Fruit fly (Drosophila melanogaster): ENCODE data around the gene CG2126.

The CG2126 gene

DNA sequence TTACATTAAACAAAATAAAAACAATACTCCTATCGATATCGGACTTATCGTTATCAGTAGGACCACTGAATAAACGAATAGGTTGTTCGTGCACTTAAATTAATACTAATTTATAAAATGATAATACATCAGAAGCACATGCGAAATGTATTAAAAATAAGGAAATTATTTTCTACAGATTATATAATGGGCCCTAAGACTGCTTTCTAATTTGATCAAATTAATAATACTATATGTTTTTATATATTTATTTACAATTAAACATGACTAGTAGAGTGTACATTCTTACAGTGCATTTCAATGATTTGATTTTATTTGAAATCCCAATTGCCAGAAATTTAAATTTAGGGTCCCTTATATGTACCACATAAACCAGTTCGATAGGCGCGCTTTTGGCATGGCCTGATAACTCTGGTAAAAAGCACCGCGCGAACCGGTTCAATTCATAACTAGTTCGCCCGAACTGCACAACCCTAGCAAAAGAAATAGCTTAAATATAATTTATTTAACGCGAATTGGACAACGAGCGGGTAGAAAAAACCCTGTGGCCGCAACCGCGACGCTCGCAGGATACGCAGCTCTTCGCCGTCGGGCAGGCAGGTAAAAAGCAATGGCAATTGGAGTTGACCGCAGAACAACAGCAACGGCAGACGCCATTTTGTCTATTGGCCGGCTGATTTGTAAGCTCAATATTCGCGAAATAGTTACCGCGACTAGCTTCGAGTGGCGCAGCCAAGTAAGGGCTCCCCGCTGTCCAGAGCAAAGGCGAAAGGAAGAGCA, at the start of gene CG2126, which contains the start of gene faf:
TSS of gene CG2126 (minus strand) at position 70 of the 780 bp plus-strand sequence.
TSS of gene faf (plus strand) at position 438 of the 780 bp plus-strand sequence.
- no peak for TF ChIP-seq CG8478 (optimal IDR thresholded peaks at IDR 0.05)
- TF ChIP-seq Dll (optimal IDR thresholded peaks at IDR 0.05), result no peak
- TF ChIP-seq usp (GFP tag; optimal IDR thresholded peaks at IDR 0.05), result no peak
- no peak for TF ChIP-seq pan (optimal IDR thresholded peaks at IDR 0.05)
- TF ChIP-seq EcR (GFP tag; optimal IDR thresholded peaks at IDR 0.05), result no peak
- TF ChIP-seq psq (optimal IDR thresholded peaks at IDR 0.05), result no peak

DNA sequence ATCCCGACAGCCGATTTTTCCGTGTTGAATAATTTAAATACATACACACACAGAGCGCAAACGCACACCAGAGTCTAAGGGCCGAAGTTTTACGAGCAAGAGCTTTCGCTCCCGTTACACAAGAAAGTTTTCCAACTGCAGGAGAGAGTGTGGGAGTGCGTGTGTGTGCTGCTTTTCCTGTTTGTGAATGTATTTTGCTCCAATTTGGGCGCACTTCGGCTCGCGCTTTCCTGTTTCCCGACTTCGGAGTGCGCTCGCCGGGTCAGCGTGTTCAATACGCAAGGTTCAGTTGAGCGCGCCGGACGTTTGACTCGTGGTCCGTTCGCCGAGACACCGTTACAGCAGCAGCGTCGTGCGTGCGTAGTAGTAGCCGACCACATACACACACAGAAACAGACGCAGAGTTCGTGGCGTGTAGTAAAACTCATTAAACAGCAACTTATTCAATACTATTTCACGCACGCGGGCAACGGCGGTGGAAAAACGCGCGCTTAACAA, 49.2 kb upstream of the CG2126 start:
- TF ChIP-seq pan (optimal IDR thresholded peaks at IDR 0.05) (no peak), EcR (GFP tag; optimal IDR thresholded peaks at IDR 0.05) (no peak), usp (GFP tag; optimal IDR thresholded peaks at IDR 0.05) (no peak), psq (optimal IDR thresholded peaks at IDR 0.05) (no peak), CG8478 (optimal IDR thresholded peaks at IDR 0.05) (no peak)

DNA sequence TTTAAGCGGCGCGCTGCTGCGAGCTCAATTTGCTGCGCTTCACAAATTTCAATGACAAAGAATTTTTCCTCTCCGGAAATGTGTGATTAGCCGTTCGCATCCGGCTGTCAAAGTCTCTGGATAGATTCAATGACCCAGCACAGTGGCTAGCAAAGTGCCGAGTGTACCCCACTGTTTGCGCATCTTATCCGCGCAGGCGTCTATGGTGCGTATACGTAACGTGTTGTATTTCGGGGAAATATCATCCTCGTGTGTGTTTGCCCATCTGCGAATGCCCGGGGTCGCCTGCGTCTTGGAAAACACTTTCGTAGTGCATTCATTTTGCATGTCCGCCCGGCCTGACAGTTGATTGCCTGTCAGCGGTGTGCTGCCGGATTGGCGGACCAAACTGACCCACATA, 47.7 kb upstream of the CG2126 start:
- TF ChIP-seq EcR (GFP tag; optimal IDR thresholded peaks at IDR 0.05) (no peak), psq (optimal IDR thresholded peaks at IDR 0.05) (no peak), pan (optimal IDR thresholded peaks at IDR 0.05) (no peak), CG8478 (optimal IDR thresholded peaks at IDR 0.05) (no peak), Dll (optimal IDR thresholded peaks at IDR 0.05) (no peak), usp (GFP tag; optimal IDR thresholded peaks at IDR 0.05) (no peak)

DNA sequence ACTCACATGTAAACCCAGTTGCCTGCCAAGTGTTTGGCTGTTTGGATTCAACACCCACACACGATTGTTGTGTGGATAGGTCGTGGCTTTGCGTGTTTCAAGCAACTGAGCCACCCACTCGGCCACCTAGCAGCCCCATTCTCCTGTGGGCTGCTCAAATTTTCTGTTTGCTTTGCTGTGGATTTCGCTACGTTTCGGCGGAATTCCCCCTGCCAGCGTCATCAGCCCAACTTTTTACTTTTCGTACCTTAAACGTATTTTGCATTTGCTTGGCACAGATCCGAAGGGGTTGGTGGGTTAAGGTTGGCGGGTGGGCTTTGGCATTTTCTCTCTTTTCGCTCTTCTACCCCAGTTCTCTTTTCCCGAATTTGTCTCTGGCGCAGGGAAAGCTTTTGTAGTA, 46.0 kb upstream of the CG2126 start:
- no peak for TF ChIP-seq Dll (optimal IDR thresholded peaks at IDR 0.05)
- no peak for TF ChIP-seq usp (GFP tag; optimal IDR thresholded peaks at IDR 0.05)
- TF ChIP-seq pan (optimal IDR thresholded peaks at IDR 0.05), result no peak

DNA sequence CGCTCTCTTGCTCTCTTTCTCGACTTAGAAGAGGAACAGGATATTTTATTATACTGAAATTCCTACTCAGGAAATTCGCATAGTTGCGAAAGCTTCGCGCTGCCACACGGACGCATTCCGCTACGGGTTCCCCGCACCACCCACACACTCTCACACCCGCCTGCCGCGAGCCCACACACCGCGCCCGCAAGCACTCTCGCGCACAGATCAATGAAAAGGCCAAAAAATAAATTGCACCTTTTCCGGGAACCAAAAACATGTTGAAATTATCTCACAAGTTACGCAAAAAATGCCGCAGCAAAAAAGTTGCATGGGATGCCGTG, 36.5 kb upstream of the CG2126 start:
- TF ChIP-seq Dll (optimal IDR thresholded peaks at IDR 0.05) (no peak), usp (GFP tag; optimal IDR thresholded peaks at IDR 0.05) (no peak), EcR (GFP tag; optimal IDR thresholded peaks at IDR 0.05) (no peak), psq (optimal IDR thresholded peaks at IDR 0.05) (no peak), pan (optimal IDR thresholded peaks at IDR 0.05) (no peak)

DNA sequence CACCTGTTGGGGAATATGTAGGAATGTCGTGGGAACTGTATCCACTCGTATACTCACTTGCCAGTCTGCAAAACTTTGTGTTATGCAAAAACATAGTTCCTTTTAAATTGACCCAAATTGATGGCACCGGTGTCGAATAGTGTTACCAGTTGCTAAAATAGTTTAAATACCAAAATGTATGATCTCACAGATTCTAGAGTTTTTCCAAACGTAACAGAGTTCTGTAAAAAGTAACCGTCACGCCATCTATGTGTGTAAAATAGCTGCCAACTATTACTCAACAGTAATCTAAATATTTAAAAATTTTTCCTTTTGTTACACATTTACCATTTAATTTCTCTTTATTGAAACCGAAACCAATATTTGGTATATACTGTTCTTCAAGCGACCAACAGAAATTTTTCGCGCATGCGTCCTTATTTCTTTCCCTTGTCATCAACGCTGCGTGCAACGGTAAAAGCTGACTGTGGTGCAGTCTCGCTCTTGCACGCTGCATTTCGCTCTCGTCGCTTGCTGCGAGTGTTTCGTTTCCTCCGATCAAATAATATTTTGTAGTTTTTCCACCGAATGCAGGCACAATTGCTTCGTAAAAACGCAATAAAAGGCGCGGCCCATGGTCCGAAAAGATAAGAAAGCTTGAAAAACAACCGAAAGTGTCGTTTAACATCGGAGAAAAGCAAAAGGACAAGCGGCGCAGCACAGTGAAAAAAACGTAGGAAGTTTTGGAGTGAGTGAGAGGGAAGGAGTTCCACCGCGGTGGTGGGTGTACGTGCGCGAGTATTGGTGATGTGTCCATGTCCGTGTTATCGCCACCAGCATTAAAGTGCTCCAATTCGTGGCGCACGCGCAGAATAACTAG, 35.9 kb upstream of the CG2126 start, which contains the start of the genes FeCH and RhoGAP100F:
TSS of gene FeCH (minus strand) at position 180 of the 859 bp plus-strand sequence.
TSS of gene RhoGAP100F (plus strand) at position 493 of the 859 bp plus-strand sequence.
- no peak for TF ChIP-seq usp (GFP tag; optimal IDR thresholded peaks at IDR 0.05)

DNA sequence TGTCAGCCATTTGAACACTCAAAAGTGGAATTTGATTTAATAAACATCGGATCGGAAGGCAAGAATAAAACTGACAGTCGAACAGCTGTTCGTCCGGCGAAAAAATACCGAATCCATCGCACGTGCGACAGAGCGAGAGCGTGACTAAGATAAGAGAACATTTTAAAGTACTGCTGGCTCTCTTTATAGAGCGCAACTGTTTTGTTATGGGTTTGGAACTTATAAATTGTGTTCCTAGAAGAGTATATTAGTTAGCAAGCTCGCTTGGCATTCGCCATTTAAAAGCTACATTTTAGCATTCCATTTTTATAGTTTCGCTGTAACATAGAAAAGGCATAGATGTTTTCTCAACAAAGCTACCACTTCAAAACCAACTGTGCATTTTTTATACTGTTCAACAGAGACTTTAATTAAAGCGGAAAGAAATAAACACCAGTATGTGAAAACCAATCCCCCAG, 33.6 kb upstream of the CG2126 start, which contains the start of gene Rift:
TSS of gene Rift (minus strand) at position 114 of the 458 bp plus-strand sequence.
- no peak for TF ChIP-seq EcR (GFP tag; optimal IDR thresholded peaks at IDR 0.05)
- no peak for TF ChIP-seq Dll (optimal IDR thresholded peaks at IDR 0.05)
- no peak for TF ChIP-seq psq (optimal IDR thresholded peaks at IDR 0.05)
- no peak for TF ChIP-seq pan (optimal IDR thresholded peaks at IDR 0.05)
- TF ChIP-seq usp (GFP tag; optimal IDR thresholded peaks at IDR 0.05), result no peak
- no peak for TF ChIP-seq CG8478 (optimal IDR thresholded peaks at IDR 0.05)

DNA sequence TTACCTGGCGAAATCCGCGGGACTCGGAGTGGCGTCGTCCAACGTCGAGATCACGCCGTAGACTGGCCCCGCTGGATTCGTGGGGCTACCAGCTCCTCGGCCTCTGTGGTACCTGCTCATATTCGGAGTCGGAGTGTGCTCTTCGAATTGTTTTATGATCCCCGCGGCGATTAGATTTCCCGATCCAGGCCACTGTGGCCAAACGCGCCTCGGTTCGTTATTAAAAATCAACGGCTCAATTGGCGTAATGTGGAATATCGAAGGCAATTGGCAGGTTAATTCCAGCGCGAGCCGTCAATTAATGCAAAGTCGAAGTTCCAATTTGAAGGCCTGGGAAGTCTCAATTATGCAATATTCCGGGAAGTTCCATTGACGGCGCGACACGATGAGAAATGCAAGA, 33.2 kb upstream of the CG2126 start:
- TF ChIP-seq EcR (GFP tag; optimal IDR thresholded peaks at IDR 0.05) (no peak), pan (optimal IDR thresholded peaks at IDR 0.05) (no peak), usp (GFP tag; optimal IDR thresholded peaks at IDR 0.05) (no peak), CG8478 (optimal IDR thresholded peaks at IDR 0.05) (no peak), psq (optimal IDR thresholded peaks at IDR 0.05) (no peak), Dll (optimal IDR thresholded peaks at IDR 0.05) (peak; percentile 9)

DNA sequence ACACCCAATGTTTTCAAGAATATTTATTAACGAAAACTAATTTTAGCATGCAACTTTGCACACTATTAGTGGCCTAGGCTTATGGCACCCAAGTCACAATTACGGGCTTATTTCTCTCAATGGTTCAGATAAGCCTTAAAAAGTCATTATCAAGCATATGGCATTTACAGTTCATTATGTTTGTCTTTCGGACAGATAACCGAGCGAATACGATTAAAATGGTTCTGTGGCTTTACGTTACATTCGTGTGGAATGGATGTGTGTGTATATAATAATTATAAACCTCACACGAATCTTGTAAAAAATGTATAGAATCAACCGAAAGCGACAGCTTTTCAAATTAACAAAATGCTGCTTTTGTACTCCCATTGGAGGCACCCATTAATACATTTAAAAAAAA, 32.1 kb upstream of the CG2126 start:
- no peak for TF ChIP-seq CG8478 (optimal IDR thresholded peaks at IDR 0.05)

DNA sequence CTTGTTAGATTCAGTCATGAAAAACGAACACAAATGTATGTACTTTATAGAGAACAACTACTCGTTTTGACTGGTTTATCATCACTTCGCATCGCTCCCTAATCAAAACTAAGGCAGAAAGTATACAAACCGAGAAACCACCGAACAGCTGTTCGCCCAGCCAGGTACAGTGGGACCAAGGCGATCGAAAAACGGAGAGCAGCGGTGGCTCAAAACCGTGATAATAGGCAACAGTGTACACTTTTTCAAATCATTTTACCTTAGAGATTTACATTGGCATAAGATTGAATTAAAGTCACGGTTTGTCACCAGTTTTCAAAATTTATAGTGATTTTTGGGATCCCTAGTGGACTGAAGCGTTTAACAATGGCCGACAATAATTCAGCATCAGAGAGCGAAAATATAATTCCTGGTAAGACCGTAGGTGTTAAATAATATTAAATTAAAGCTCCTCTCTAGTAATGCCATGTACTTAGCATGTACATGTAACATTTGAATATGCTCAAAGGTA, 28.8 kb upstream of the CG2126 start, which contains the start of the genes CG42233 and CG1971:
TSS of gene CG42233 (minus strand) at position 51 of the 511 bp plus-strand sequence.
TSS of gene CG1971 (plus strand) at position 241 of the 511 bp plus-strand sequence.
- TF ChIP-seq pan (optimal IDR thresholded peaks at IDR 0.05) (no peak), psq (optimal IDR thresholded peaks at IDR 0.05) (no peak), EcR (GFP tag; optimal IDR thresholded peaks at IDR 0.05) (no peak), Dll (optimal IDR thresholded peaks at IDR 0.05) (no peak), usp (GFP tag; optimal IDR thresholded peaks at IDR 0.05) (no peak), CG8478 (optimal IDR thresholded peaks at IDR 0.05) (no peak)

DNA sequence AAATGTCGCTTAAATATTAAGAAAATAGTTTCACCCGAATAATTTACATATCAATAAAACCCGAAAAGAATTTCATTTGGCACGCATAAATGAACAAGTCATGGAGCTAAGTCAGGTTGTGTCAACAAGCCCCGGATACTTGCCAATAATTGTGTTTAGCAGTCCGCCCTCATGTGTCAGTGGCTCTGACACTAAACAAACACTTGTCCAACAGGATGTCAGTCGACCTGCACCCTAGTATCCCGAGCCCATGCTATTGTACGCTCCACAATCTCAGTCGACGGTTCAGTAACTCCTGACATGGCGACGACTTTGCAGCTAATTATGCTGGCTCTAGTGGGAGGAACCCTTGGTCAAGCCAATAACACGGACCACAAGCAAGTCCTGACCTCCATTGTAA, 24.2 kb upstream of the CG2126 start, which contains the start of gene Ir100a:
TSS of gene Ir100a (plus strand) at position 301 of the 400 bp plus-strand sequence.
- no peak for TF ChIP-seq usp (GFP tag; optimal IDR thresholded peaks at IDR 0.05)
- TF ChIP-seq CG8478 (optimal IDR thresholded peaks at IDR 0.05), result no peak
- TF ChIP-seq EcR (GFP tag; optimal IDR thresholded peaks at IDR 0.05), result no peak
- no peak for TF ChIP-seq psq (optimal IDR thresholded peaks at IDR 0.05)
- no peak for TF ChIP-seq pan (optimal IDR thresholded peaks at IDR 0.05)
- TF ChIP-seq Dll (optimal IDR thresholded peaks at IDR 0.05), result no peak

DNA sequence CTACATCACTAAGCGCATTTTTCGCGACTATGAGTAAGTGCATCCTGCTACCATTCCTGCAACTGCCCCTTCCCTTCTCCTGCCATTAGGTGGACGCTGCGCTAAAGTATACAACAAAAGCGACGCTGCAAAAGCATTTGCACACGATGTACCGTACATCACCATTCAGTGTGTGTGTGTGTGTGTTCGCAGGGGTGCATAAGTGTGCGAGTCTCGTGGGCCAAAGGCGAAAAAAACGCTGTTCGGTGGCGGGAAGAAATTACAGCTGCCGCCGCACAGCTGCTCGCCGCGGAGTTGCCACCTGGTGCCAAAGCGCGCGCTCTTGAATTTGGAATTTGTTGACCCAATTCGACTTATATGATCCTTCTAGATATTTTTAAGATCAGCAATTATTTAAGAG, 18.0 kb upstream of the CG2126 start:
- TF ChIP-seq usp (GFP tag; optimal IDR thresholded peaks at IDR 0.05), result no peak
- no peak for TF ChIP-seq psq (optimal IDR thresholded peaks at IDR 0.05)
- no peak for TF ChIP-seq Dll (optimal IDR thresholded peaks at IDR 0.05)
- TF ChIP-seq pan (optimal IDR thresholded peaks at IDR 0.05), result no peak
- no peak for TF ChIP-seq EcR (GFP tag; optimal IDR thresholded peaks at IDR 0.05)
- no peak for TF ChIP-seq CG8478 (optimal IDR thresholded peaks at IDR 0.05)
